Worm (Caenorhabditis elegans) whole organism, L4 larva: ENCODE measurements around the gene srw-71.

ENCODE experiments used
- D1046.2 ChIP-seq: fragments of 200-800 bp; sonication (Bioruptor generic); IDR thresholded peaks from 2 replicates; pipeline ENCODE4 v1.3.6; 2022; ENCODE audit warnings: missing genetic modification characterization, missing compliant biosample characterization
- F10B5.3 ChIP-seq: sonication (generic microtip); optimal IDR thresholded peaks from 2 replicates; lab custom pipeline; 2016; ENCODE audit warnings: mild to moderate bottlenecking, missing genetic modification characterization, missing compliant biosample characterization
- F26F4.8 ChIP-seq: fragments of 200-800 bp; sonication (Bioruptor generic); conservative IDR thresholded peaks from 2 replicates; pipeline ENCODE4 v1.3.6; 2022; ENCODE audit warnings: missing genetic modification characterization, missing compliant biosample characterization
- R02D3.7 ChIP-seq: fragments of 150-350 bp; sonication (generic microtip); optimal IDR thresholded peaks from 3 replicates; lab custom pipeline; 2014; ENCODE audit warnings: missing biosample characterization, missing genetic modification characterization
- T20F7.1 ChIP-seq: fragments of 200-800 bp; sonication (Bioruptor generic); optimal IDR thresholded peaks from 2 replicates; lab custom pipeline; 2018; ENCODE audit warnings: mild to moderate bottlenecking, missing genetic modification characterization, missing compliant biosample characterization
- T26A8.4 ChIP-seq: fragments of 200-800 bp; sonication (Bioruptor generic); IDR thresholded peaks from 2 replicates; pipeline ENCODE4 v1.3.6; 2022; ENCODE audit warnings: missing genetic modification characterization, missing compliant biosample characterization
- Y48G9A.11 ChIP-seq: fragments of 200-800 bp; sonication (Bioruptor generic); IDR thresholded peaks from 2 replicates; pipeline ENCODE4 v1.3.6; 2022; ENCODE audit warnings: missing genetic modification reagents, missing genetic modification characterization, missing compliant biosample characterization
- ZK337.2 ChIP-seq: fragments of 200-800 bp; sonication (Bioruptor generic); IDR thresholded peaks from 2 replicates; pipeline ENCODE4 v1.3.6; 2022; ENCODE audit warnings: missing genetic modification reagents, missing genetic modification characterization, missing compliant biosample characterization
- aha-1 ChIP-seq: fragments of 150-350 bp; peaks from one replicate; lab custom pipeline; 2014; ENCODE audit warnings: missing biosample characterization, missing genetic modification characterization
- aly-2 ChIP-seq: sonication (generic microtip); optimal IDR thresholded peaks from 2 replicates; lab custom pipeline; 2018; ENCODE audit warnings: missing biosample characterization, missing genetic modification characterization
- ama-1 ChIP-seq: fragments of 150-350 bp; optimal IDR thresholded peaks from 2 replicates; lab custom pipeline; 2014; ENCODE audit warnings: inconsistent platforms, mixed read lengths
- attf-4 ChIP-seq: sonication (generic microtip); optimal IDR thresholded peaks from 3 replicates; lab custom pipeline; 2017; ENCODE audit warnings: missing biosample characterization, missing genetic modification characterization
- ceh-44 ChIP-seq: fragments of 200-800 bp; sonication (Bioruptor generic); IDR thresholded peaks from 2 replicates; pipeline ENCODE4 v1.3.6; 2022; ENCODE audit warnings: missing genetic modification reagents, missing genetic modification characterization, missing compliant biosample characterization
- ceh-62 ChIP-seq: sonication (generic microtip); optimal IDR thresholded peaks from 2 replicates; lab custom pipeline; 2017; ENCODE audit warnings: missing biosample characterization, missing genetic modification characterization
- cey-2 ChIP-seq: sonication (generic microtip); optimal IDR thresholded peaks from 3 replicates; lab custom pipeline; 2017; ENCODE audit warnings: missing genetic modification characterization, mild to moderate bottlenecking, missing compliant biosample characterization, antibody characterized with exemption, borderline replicate concordance; ENCODE audit not compliant: insufficient read depth
- daf-16 ChIP-seq, 3 experiments: sonication (generic microtip); optimal IDR thresholded peaks; 2 replicates each; lab custom pipeline; 2016 to 2017; ENCODE audit warnings: missing genetic modification characterization in 3 of 3, missing genetic modification reagents in 3 of 3, mild to moderate bottlenecking in 2 of 3, missing compliant biosample characterization in 2 of 3, missing biosample characterization in 1 of 3, moderate library complexity in 1 of 3
- daf-19 ChIP-seq: fragments of 200-800 bp; sonication (Bioruptor generic); conservative IDR thresholded peaks from 2 replicates; pipeline ENCODE4 v1.3.6; 2022; ENCODE audit warnings: missing genetic modification characterization, missing compliant biosample characterization
- dmd-6 ChIP-seq: fragments of 200-800 bp; sonication (Bioruptor generic); IDR thresholded peaks from 2 replicates; pipeline ENCODE4 v1.3.6; 2022; ENCODE audit warnings: missing genetic modification reagents, missing genetic modification characterization, missing compliant biosample characterization
- duxl-1 ChIP-seq: sonication (generic microtip); optimal IDR thresholded peaks from 2 replicates; lab custom pipeline; 2016; ENCODE audit warnings: mild to moderate bottlenecking, missing genetic modification characterization, moderate library complexity, missing compliant biosample characterization; ENCODE audit not compliant: poor library complexity
- gei-8 ChIP-seq: fragments of 200-800 bp; sonication (Bioruptor generic); optimal IDR thresholded peaks from 2 replicates; lab custom pipeline; 2018; ENCODE audit warnings: mild to moderate bottlenecking, missing genetic modification characterization, missing compliant biosample characterization
- hif-1 ChIP-seq, 2 experiments: sonication (generic microtip); optimal IDR thresholded peaks; 2 replicates each; lab custom pipeline; 2016 to 2017; ENCODE audit warnings: missing compliant biosample characterization in 2 of 2, missing genetic modification characterization in 2 of 2, missing genetic modification reagents in 2 of 2, missing genotype in 2 of 2, mild to moderate bottlenecking in 1 of 2
- hlh-30 ChIP-seq: sonication (generic microtip); optimal IDR thresholded peaks from 2 replicates; lab custom pipeline; 2017; ENCODE audit warnings: antibody characterized with exemption, mild to moderate bottlenecking, missing genetic modification characterization, missing compliant biosample characterization; ENCODE audit not compliant: insufficient read depth
- hmg-1.1 ChIP-seq: fragments of 200-800 bp; sonication (Bioruptor generic); IDR thresholded peaks from 2 replicates; pipeline ENCODE4 v1.3.6; 2022; ENCODE audit warnings: missing genetic modification reagents, missing genetic modification characterization, missing compliant biosample characterization
- lim-7 ChIP-seq: fragments of 200-800 bp; sonication (Bioruptor generic); IDR thresholded peaks from 2 replicates; pipeline ENCODE4 v1.3.6; 2022; ENCODE audit warnings: missing genetic modification characterization, missing compliant biosample characterization
- lin-15B ChIP-seq: fragments of 150-350 bp; sonication (generic microtip); optimal IDR thresholded peaks from 3 replicates; lab custom pipeline; 2014; ENCODE audit warnings: missing biosample characterization, missing genetic modification characterization
- lin-38 ChIP-seq: fragments of 200-800 bp; sonication (Bioruptor generic); IDR thresholded peaks from 2 replicates; pipeline ENCODE4 v1.3.6; 2022; ENCODE audit warnings: missing genetic modification reagents, missing genetic modification characterization, missing compliant biosample characterization
- lin-39 ChIP-seq: fragments of 150-350 bp; optimal IDR thresholded peaks from 2 replicates; lab custom pipeline; 2014; ENCODE audit warnings: missing biosample characterization, missing genetic modification reagents, missing genetic modification characterization
- mdl-1 ChIP-seq, 2 experiments: fragments of 150-350 bp in 1 of 2; sonication (generic microtip) in 1 of 2; optimal IDR thresholded peaks; 2 replicates each; lab custom pipeline; 2014 to 2017; ENCODE audit warnings: missing biosample characterization in 2 of 2, missing genetic modification characterization in 2 of 2
- mdt-29 ChIP-seq: fragments of 200-800 bp; sonication (Bioruptor generic); IDR thresholded peaks from 2 replicates; pipeline ENCODE4 v1.3.6; 2022; ENCODE audit warnings: missing genetic modification reagents, missing genetic modification characterization, missing compliant biosample characterization
- nhr-111 ChIP-seq: fragments of 200-800 bp; sonication (Bioruptor generic); optimal IDR thresholded peaks from 2 replicates; lab custom pipeline; 2018; ENCODE audit warnings: mild to moderate bottlenecking, missing genetic modification characterization, missing compliant biosample characterization
- nhr-25 ChIP-seq: sonication (generic microtip); optimal IDR thresholded peaks from 2 replicates; lab custom pipeline; 2017; ENCODE audit warnings: missing genetic modification characterization, mild to moderate bottlenecking, missing compliant biosample characterization, antibody characterized with exemption, moderate library complexity, borderline replicate concordance; ENCODE audit not compliant: insufficient read depth
- nhr-28 ChIP-seq: fragments of 150-350 bp; optimal IDR thresholded peaks from 2 replicates; lab custom pipeline; 2014; ENCODE audit warnings: missing biosample characterization, missing genetic modification characterization
- nhr-42 ChIP-seq: fragments of 200-800 bp; sonication (Bioruptor generic); IDR thresholded peaks from 2 replicates; pipeline ENCODE4 v1.3.6; 2022; ENCODE audit warnings: missing genetic modification characterization, missing compliant biosample characterization
- nhr-48 ChIP-seq: sonication (generic microtip); optimal IDR thresholded peaks from 2 replicates; lab custom pipeline; 2016; ENCODE audit warnings: mild to moderate bottlenecking, missing genetic modification characterization, missing compliant biosample characterization
- nhr-76 ChIP-seq: fragments of 150-350 bp; optimal IDR thresholded peaks from 2 replicates; lab custom pipeline; 2014; ENCODE audit warnings: missing biosample characterization, missing genetic modification characterization
- pqm-1 ChIP-seq: sonication (generic microtip); optimal IDR thresholded peaks from 2 replicates; lab custom pipeline; 2017; ENCODE audit warnings: missing biosample characterization, missing genetic modification characterization
- set-16 ChIP-seq: fragments of 200-800 bp; sonication (Bioruptor generic); IDR thresholded peaks from 2 replicates; pipeline ENCODE4 v1.3.6; 2022; ENCODE audit warnings: missing genetic modification reagents, missing genetic modification characterization, missing compliant biosample characterization
- snpc-1.2 ChIP-seq: fragments of 200-800 bp; sonication (Bioruptor generic); IDR thresholded peaks from 2 replicates; pipeline ENCODE4 v1.3.6; 2022; ENCODE audit warnings: missing genetic modification reagents, missing genetic modification characterization, missing compliant biosample characterization
- tra-1 ChIP-seq: fragments of 200-800 bp; sonication (Bioruptor generic); IDR thresholded peaks from 2 replicates; pipeline ENCODE4 v1.3.6; 2022; ENCODE audit warnings: missing genetic modification reagents, missing genetic modification characterization, missing compliant biosample characterization
- unc-39 ChIP-seq: sonication (generic microtip); optimal IDR thresholded peaks from 2 replicates; lab custom pipeline; 2017; ENCODE audit warnings: missing biosample characterization, missing genetic modification characterization
- zag-1 ChIP-seq: fragments of 150-350 bp; optimal IDR thresholded peaks from 2 replicates; lab custom pipeline; 2014; ENCODE audit warnings: missing biosample characterization, missing genetic modification characterization
- zfp-2 ChIP-seq: sonication (generic microtip); optimal IDR thresholded peaks from 2 replicates; lab custom pipeline; 2016; ENCODE audit warnings: mild to moderate bottlenecking, missing genetic modification characterization, missing compliant biosample characterization

srw-71 gene

DNA sequence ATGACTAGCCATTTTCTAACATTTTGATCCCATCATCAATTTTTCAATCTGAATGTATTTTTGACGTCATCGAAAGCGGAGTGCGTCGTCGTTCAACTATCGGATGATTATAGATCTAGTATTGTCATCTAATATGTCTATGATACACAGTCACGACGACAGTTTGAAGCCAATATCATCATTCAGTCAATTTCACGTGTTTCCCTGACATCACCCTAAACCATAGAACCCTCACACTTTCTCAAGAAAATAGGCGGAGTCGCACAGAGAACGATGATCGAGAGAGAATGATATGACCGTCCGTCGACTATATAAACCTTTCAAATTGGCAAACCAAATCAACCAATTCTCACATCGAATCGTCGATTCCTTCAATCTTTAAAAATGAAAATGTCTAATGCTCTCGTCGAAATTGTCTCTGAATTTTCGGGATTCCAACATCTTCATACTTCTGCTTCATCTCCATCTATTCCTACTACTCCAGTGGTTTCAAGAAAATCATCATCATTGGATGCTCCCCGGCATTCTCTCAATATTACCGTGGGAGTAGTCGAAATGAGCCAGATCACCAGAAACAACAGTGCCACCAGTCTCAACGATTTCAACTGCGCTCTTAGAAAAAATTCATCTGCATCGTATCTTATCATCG lies 15.0 kb downstream of the srw-71 start, which contains the start of gene F18E3.13 (continued):
- TF ChIP-seq nhr-42 (GFP tag; lab: Robert Waterston, UW) (no peak), cey-2 (tag; lab: Kevin White, UChicago) (peak; percentile 50), tra-1 (GFP tag; lab: Robert Waterston, UW) (no peak), mdl-1 (tag; optimal IDR thresholded peaks at IDR 0.05; lab: Kevin White, UChicago) (peak; percentile 56 to 88), nhr-76 (tag; lab: Kevin White, UChicago) (no peak), ama-1 (lab: Kevin White, UChicago) (peak; percentile 93), zag-1 (no peak), ceh-62 (tag; lab: Kevin White, UChicago) (no peak), pqm-1 (tag; lab: Kevin White, UChicago) (no peak), daf-19 (no peak), lin-15B (tag; lab: Kevin White, UChicago) (no peak), dmd-6 (GFP tag; lab: Robert Waterston, UW) (peak; percentile 64), lim-7 (GFP tag; lab: Robert Waterston, UW) (no peak), gei-8 (GFP tag; lab: Kevin White, UChicago) (peak; percentile 37), daf-16 (GFP tag; optimal IDR thresholded peaks at IDR 0.05; lab: Kevin White, UChicago) (no peak), daf-16 (tag; optimal IDR thresholded peaks at IDR 0.05; lab: Kevin White, UChicago) (no peak), hlh-30 (tag; lab: Kevin White, UChicago) (peak; percentile 77), F26F4.8 (GFP tag; lab: Robert Waterston, UW) (no peak), aha-1 (tag; lab: Kevin White, UChicago) (peak; percentile 67), lin-39 (tag; lab: Kevin White, UChicago) (no peak)

DNA sequence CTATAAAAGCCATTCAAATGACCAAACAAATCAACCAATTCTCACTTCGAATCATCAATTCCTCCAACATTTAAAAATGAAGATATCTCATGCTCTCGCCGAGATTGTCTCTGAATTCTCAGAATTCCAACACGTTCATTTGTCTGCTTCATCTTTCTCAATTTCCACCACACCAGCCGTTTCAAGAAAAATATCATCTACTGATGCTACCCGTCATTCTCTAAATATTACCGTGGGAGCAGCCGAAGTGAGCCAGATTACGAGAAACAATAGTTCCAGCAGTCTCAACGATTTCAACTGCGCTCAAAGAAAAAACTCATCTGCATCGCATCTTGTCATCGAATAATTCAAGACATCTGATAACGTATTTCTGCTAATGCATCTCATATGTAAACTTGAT lies 16.0 kb downstream of the srw-71 start, which contains the start of gene F18E3.12:
F18E3.12 (plus strand) TSS at position 77 of the 400 bp plus-strand sequence.
- TF ChIP-seq ama-1 (lab: Kevin White, UChicago) (peak; percentile 96), T26A8.4 (GFP tag; lab: Robert Waterston, UW) (no peak; the same call in 1 of the 2 replicates)

DNA sequence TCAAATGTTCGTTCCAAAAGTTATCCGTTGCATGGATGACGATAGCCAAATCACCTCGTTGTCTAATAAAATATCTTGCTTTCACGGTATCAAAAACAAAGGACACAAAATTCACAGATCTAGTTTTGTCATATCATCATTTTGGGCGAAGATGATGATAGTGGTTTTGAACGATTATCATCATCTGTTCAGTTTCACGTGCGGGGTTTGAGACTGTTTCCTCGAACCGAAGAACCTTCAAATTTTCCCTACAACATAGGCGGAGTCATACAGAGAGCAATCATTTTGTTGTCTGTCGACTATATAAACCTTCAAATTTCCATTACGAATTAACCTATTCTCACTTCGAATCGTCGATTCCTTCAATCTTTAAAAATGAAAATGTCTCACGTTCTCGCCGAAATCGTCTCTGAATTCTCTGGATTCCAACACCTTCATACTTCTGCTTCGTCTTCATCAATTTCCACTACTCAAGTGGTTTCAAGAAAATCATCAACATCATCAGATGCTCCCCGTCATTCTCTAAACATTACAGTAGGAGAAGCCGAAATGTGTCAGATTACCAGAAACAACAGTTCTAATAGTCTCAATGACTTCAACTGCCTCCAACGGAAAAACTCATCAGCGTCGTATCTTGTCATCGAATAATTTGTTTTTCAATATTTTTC lies 17.7 kb downstream of the srw-71 start, which contains the start of gene F18E3.11:
F18E3.11 (plus strand) TSS at position 376 of the 668 bp plus-strand sequence.
- TF ChIP-seq daf-16 (GFP tag; optimal IDR thresholded peaks at IDR 0.05; lab: Kevin White, UChicago) (no peak), daf-16 (tag; optimal IDR thresholded peaks at IDR 0.05; lab: Kevin White, UChicago) (no peak), zag-1 (no peak), set-16 (no peak), snpc-1.2 (GFP tag; lab: Robert Waterston, UW) (no peak), nhr-111 (no peak), R02D3.7 (tag; lab: Kevin White, UChicago) (no peak), hif-1 (tag; optimal IDR thresholded peaks at IDR 0.05; lab: Kevin White, UChicago) (peak in 1 of 2 experiments; percentile 50), lin-38 (no peak), ZK337.2 (GFP tag; lab: Robert Waterston, UW) (no peak), hmg-1.1 (GFP tag; lab: Robert Waterston, UW) (no peak), unc-39 (tag; lab: Kevin White, UChicago) (no peak), aly-2 (tag; lab: Kevin White, UChicago) (no peak), D1046.2 (no peak), attf-4 (no peak), duxl-1 (peak; percentile 10), ceh-44 (GFP tag; lab: Robert Waterston, UW) (no peak), T26A8.4 (GFP tag; lab: Robert Waterston, UW) (0 out of 2 replicates have a peak, but pooled peaks have one; percentile 35), aha-1 (tag; lab: Kevin White, UChicago) (peak; percentile 77), Y48G9A.11 (GFP tag; lab: Robert Waterston, UW) (no peak), ama-1 (lab: Kevin White, UChicago) (peak; percentile 94), nhr-28 (tag; lab: Kevin White, UChicago) (peak; percentile 90), tra-1 (GFP tag; lab: Robert Waterston, UW) (0 out of 2 replicates have a peak, but pooled peaks have one; percentile 29), lim-7 (GFP tag; lab: Robert Waterston, UW) (no peak), T20F7.1 (GFP tag; lab: Kevin White, UChicago) (no peak), nhr-48 (tag; lab: Kevin White, UChicago) (peak; percentile 76), hlh-30 (tag; lab: Kevin White, UChicago) (peak; percentile 65), mdt-29 (GFP tag; lab: Robert Waterston, UW) (peak; percentile 75; the same call in 1 of the 2 replicates), zfp-2 (tag; lab: Kevin White, UChicago) (no peak), nhr-25 (tag; lab: Kevin White, UChicago) (peak; percentile 72), dmd-6 (GFP tag; lab: Robert Waterston, UW) (peak; percentile 23; the same call in 1 of the 2 replicates), F10B5.3 (tag; lab: Kevin White, UChicago) (no peak)
